Fruit fly (Drosophila melanogaster) whole organism: ENCODE measurements around the gene gogo.

Experiments
- Dll ChIP-seq: fragments of >200 bp; optimal IDR thresholded peaks from 2 replicates; lab custom pipeline; 2017
- EcR ChIP-seq, 2 experiments: fragments of >200 bp; optimal IDR thresholded peaks; 2 replicates each; lab custom pipeline; 2017; ENCODE audit warnings: missing biosample characterization in 2 of 2, missing genetic modification characterization in 2 of 2, missing genetic modification reagents in 2 of 2
- pan ChIP-seq: fragments of >200 bp; optimal IDR thresholded peaks from 2 replicates; lab custom pipeline; 2017
- psq ChIP-seq: fragments of >200 bp; optimal IDR thresholded peaks from 2 replicates; lab custom pipeline; 2017
- usp ChIP-seq: fragments of >200 bp; optimal IDR thresholded peaks from 2 replicates; lab custom pipeline; 2017; ENCODE audit warnings: missing biosample characterization, missing genetic modification characterization, mixed read lengths

dm6 chr3L:20223398-20223951 is 71.5 kb downstream of the gogo start, which contains the start of gene CG17147:
- TF ChIP-seq usp (GFP tag; lab: Kevin White, UChicago) (no peak), psq (lab: Kevin White, UChicago) (no peak), EcR (GFP tag; optimal IDR thresholded peaks at IDR 0.05; lab: Kevin White, UChicago) (no peak), pan (lab: Kevin White, UChicago) (no peak), Dll (lab: Kevin White, UChicago) (no peak)
